Worm (Caenorhabditis elegans): ENCODE measurements around the gene hpo-15.

The hpo-15 gene

ce11 chrV:5513630-5514378 lies at the start of gene hpo-15, which contains the start of gene mms-19:
TSS of gene hpo-15 (minus strand) at chrV:5513830.
TSS of gene mms-19 (plus strand) at chrV:5514348.
- TF ChIP-seq W03F9.2 (tag; optimal IDR thresholded peaks at IDR 0.05): no peak

- TF ChIP-seq dao-5 (tag; optimal IDR thresholded peaks at IDR 0.05): no peak
- no peak for TF ChIP-seq W03F9.2 (tag; optimal IDR thresholded peaks at IDR 0.05)
- TF ChIP-seq him-1 (tag; optimal IDR thresholded peaks at IDR 0.05): no peak
Observed at ce11 chrV:5559882-5560281, 46.3 kb upstream of the hpo-15 start.

- TF ChIP-seq him-1 (tag; optimal IDR thresholded peaks at IDR 0.05): no peak
- TF ChIP-seq dao-5 (tag; optimal IDR thresholded peaks at IDR 0.05): no peak
- TF ChIP-seq W03F9.2 (tag; optimal IDR thresholded peaks at IDR 0.05): no peak
Observed at ce11 chrV:5558590-5558989, 45.0 kb upstream of the hpo-15 start, which contains the start of gene glb-5. TSS of gene glb-5 (plus strand) at chrV:5558890.

- TF ChIP-seq dao-5 (tag; optimal IDR thresholded peaks at IDR 0.05) (no peak), W03F9.2 (tag; optimal IDR thresholded peaks at IDR 0.05) (no peak)
Observed at ce11 chrV:5548497-5548896, 34.9 kb upstream of the hpo-15 start.

ce11 chrV:5548051-5548450 lies 34.4 kb upstream of the hpo-15 start, which contains the start of gene ugt-48:
TSS of gene ugt-48 (minus strand) at chrV:5548062.
- TF ChIP-seq W03F9.2 (tag; optimal IDR thresholded peaks at IDR 0.05) (no peak), dao-5 (tag; optimal IDR thresholded peaks at IDR 0.05) (no peak), him-1 (tag; optimal IDR thresholded peaks at IDR 0.05) (no peak)

ce11 chrV:5538500-5538899 lies 24.9 kb upstream of the hpo-15 start, which contains the start of gene cft-1:
TSS of gene cft-1 (plus strand) at chrV:5538800.
- TF ChIP-seq dao-5 (tag; optimal IDR thresholded peaks at IDR 0.05): no peak
- no peak for TF ChIP-seq him-1 (tag; optimal IDR thresholded peaks at IDR 0.05)
- no peak for TF ChIP-seq W03F9.2 (tag; optimal IDR thresholded peaks at IDR 0.05)

- TF ChIP-seq W03F9.2 (tag; optimal IDR thresholded peaks at IDR 0.05): peak; percentile 35
- TF ChIP-seq him-1 (tag; optimal IDR thresholded peaks at IDR 0.05): no peak
- no peak for TF ChIP-seq dao-5 (tag; optimal IDR thresholded peaks at IDR 0.05)
Observed at ce11 chrV:5536240-5536811, 22.7 kb upstream of the hpo-15 start, which contains the start of the genes cox-16 and syp-2. TSS of gene cox-16 (minus strand) at chrV:5536243. TSS of gene syp-2 (plus strand) at chrV:5536487.

- no peak for TF ChIP-seq him-1 (tag; optimal IDR thresholded peaks at IDR 0.05)
Observed at ce11 chrV:5535774-5536173, 22.1 kb upstream of the hpo-15 start, which contains the start of gene C24G6.8. TSS of gene C24G6.8 (minus strand) at chrV:5535874.

ce11 chrV:5533755-5534154 lies 20.1 kb upstream of the hpo-15 start, which contains the start of gene grl-1:
TSS of gene grl-1 (minus strand) at chrV:5533855.
- TF ChIP-seq dao-5 (tag; optimal IDR thresholded peaks at IDR 0.05) (no peak), him-1 (tag; optimal IDR thresholded peaks at IDR 0.05) (no peak), W03F9.2 (tag; optimal IDR thresholded peaks at IDR 0.05) (no peak)

ce11 chrV:5527694-5528093 lies 14.1 kb upstream of the hpo-15 start:
- no peak for TF ChIP-seq dao-5 (tag; optimal IDR thresholded peaks at IDR 0.05)
- no peak for TF ChIP-seq W03F9.2 (tag; optimal IDR thresholded peaks at IDR 0.05)
- no peak for TF ChIP-seq him-1 (tag; optimal IDR thresholded peaks at IDR 0.05)

ce11 chrV:5525208-5525607 lies 11.6 kb upstream of the hpo-15 start:
- TF ChIP-seq dao-5 (tag; optimal IDR thresholded peaks at IDR 0.05) (no peak), W03F9.2 (tag; optimal IDR thresholded peaks at IDR 0.05) (no peak), him-1 (tag; optimal IDR thresholded peaks at IDR 0.05) (no peak)

ce11 chrV:5523260-5523659 lies 9.6 kb upstream of the hpo-15 start:
- TF ChIP-seq him-1 (tag; optimal IDR thresholded peaks at IDR 0.05) (no peak), dao-5 (tag; optimal IDR thresholded peaks at IDR 0.05) (no peak), W03F9.2 (tag; optimal IDR thresholded peaks at IDR 0.05) (no peak)

ce11 chrV:5521735-5522241 lies 8.2 kb upstream of the hpo-15 start, which contains the start of gene hir-1:
TSS of gene hir-1 (plus strand) at chrV:5522139.
- no peak for TF ChIP-seq dao-5 (tag; optimal IDR thresholded peaks at IDR 0.05)
- TF ChIP-seq W03F9.2 (tag; optimal IDR thresholded peaks at IDR 0.05): no peak
- no peak for TF ChIP-seq him-1 (tag; optimal IDR thresholded peaks at IDR 0.05)

- TF ChIP-seq W03F9.2 (tag; optimal IDR thresholded peaks at IDR 0.05) (no peak), him-1 (tag; optimal IDR thresholded peaks at IDR 0.05) (no peak), dao-5 (tag; optimal IDR thresholded peaks at IDR 0.05) (no peak)
Observed at ce11 chrV:5512559-5512958, 1.1 kb downstream of the hpo-15 start.
